Fruit fly (Drosophila melanogaster): ENCODE measurements around the gene Edem1.

Edem1 gene

dm6 chrX:1927473-1928306 lies 19.1 kb upstream of the Edem1 start, which contains the start of gene CG11596 (continued):
- TF ChIP-seq wor (GFP tag; IDR thresholded peaks at IDR 0.05) (no peak), CG5245 (GFP tag; optimal IDR thresholded peaks at IDR 0.05) (no peak), h (optimal IDR thresholded peaks at IDR 0.05) (no peak), unpg (GFP tag; optimal IDR thresholded peaks at IDR 0.05) (no peak), pnt (GFP tag; optimal IDR thresholded peaks at IDR 0.05) (no peak), Meics (GFP tag; optimal IDR thresholded peaks at IDR 0.05) (no peak), trh (GFP tag; optimal IDR thresholded peaks at IDR 0.05) (no peak), CG1603 (tag; optimal IDR thresholded peaks at IDR 0.05) (peak; percentile 43), her (GFP tag; optimal IDR thresholded peaks at IDR 0.05) (peak; percentile 99), gfzf (GFP tag; optimal IDR thresholded peaks at IDR 0.05) (peak; percentile 82), Ets97D (GFP tag; optimal IDR thresholded peaks at IDR 0.05) (peak; percentile 7), CG17385 (GFP tag; optimal IDR thresholded peaks at IDR 0.05) (no peak), zfh1 (GFP tag; IDR thresholded peaks at IDR 0.05) (0 out of 3 replicates have a peak, but pooled peaks have one; percentile 23), salm (tag; optimal IDR thresholded peaks at IDR 0.05) (no peak), sc (optimal IDR thresholded peaks at IDR 0.05) (no peak), sc (GFP tag; optimal IDR thresholded peaks at IDR 0.05) (no peak), CG18476 (GFP tag; optimal IDR thresholded peaks at IDR 0.05) (no peak), CHES-1-like (GFP tag; optimal IDR thresholded peaks at IDR 0.05) (no peak), twi (tag; optimal IDR thresholded peaks at IDR 0.05) (peak; percentile 52), stc (GFP tag; IDR thresholded peaks at IDR 0.05) (no peak), CG12942 (GFP tag; optimal IDR thresholded peaks at IDR 0.05) (no peak), ci (GFP tag; IDR thresholded peaks at IDR 0.05) (peak; percentile 6; the same call in 1 of the 3 replicates), jigr1 (GFP tag; IDR thresholded peaks at IDR 0.05) (no peak), oc (tag; optimal IDR thresholded peaks at IDR 0.05) (no peak), CG12071 (GFP tag; optimal IDR thresholded peaks at IDR 0.05) (no peak), CG11723 (GFP tag; optimal IDR thresholded peaks at IDR 0.05) (no peak), disco-r (GFP tag; optimal IDR thresholded peaks at IDR 0.05) (no peak), maf-S (GFP tag; optimal IDR thresholded peaks at IDR 0.05) (no peak), en (GFP tag; optimal IDR thresholded peaks at IDR 0.05) (no peak), klu (GFP tag; IDR thresholded peaks at IDR 0.05) (no peak), amos (GFP tag; IDR thresholded peaks at IDR 0.05; ENCODE audit: partially characterized antibody) (peak; percentile 34; the same call in 1 of the 2 replicates), Spps (tag; optimal IDR thresholded peaks at IDR 0.05) (no peak), trem (tag; optimal IDR thresholded peaks at IDR 0.05) (peak; percentile 46), abd-A (tag; optimal IDR thresholded peaks at IDR 0.05) (no peak), NfI (GFP tag; optimal IDR thresholded peaks at IDR 0.05) (no peak), Sry-δ (GFP tag; optimal IDR thresholded peaks at IDR 0.05) (peak; percentile 34), B-H1 (GFP tag; IDR thresholded peaks at IDR 0.05) (no peak), C15 (GFP tag; IDR thresholded peaks at IDR 0.05) (no peak), dmrt11E (tag; optimal IDR thresholded peaks at IDR 0.05) (no peak), CG4328 (GFP tag; optimal IDR thresholded peaks at IDR 0.05) (no peak), Fer3 (tag; optimal IDR thresholded peaks at IDR 0.05) (peak; percentile 9), Six4 (GFP tag; optimal IDR thresholded peaks at IDR 0.05) (no peak), CG7271 (tag; optimal IDR thresholded peaks at IDR 0.05) (peak; percentile 1), Fer2 (tag; optimal IDR thresholded peaks at IDR 0.05) (no peak), dan (GFP tag; IDR thresholded peaks at IDR 0.05) (no peak), tgo (GFP tag; IDR thresholded peaks at IDR 0.05) (0 out of 3 replicates have a peak, but pooled peaks have one; percentile 25), Elba2 (GFP tag; optimal IDR thresholded peaks at IDR 0.05) (no peak), CG15696 (tag; optimal IDR thresholded peaks at IDR 0.05) (no peak), Lhr (GFP tag; optimal IDR thresholded peaks at IDR 0.05) (no peak), CG31441 (GFP tag; IDR thresholded peaks at IDR 0.05) (no peak), Tbp (GFP tag; optimal IDR thresholded peaks at IDR 0.05) (no peak)
